Worm (Caenorhabditis elegans) whole organism, L3 larva: Measurements from ENCODE around the gene amt-1.

Source experiments
- aly-2 ChIP-seq: fragments of 150-350 bp; optimal IDR thresholded peaks from 2 replicates; lab custom pipeline; 2014; ENCODE audit warnings: missing biosample characterization, missing genetic modification characterization
- ceh-82 ChIP-seq: fragments of 150-350 bp; optimal IDR thresholded peaks from 2 replicates; lab custom pipeline; 2014; ENCODE audit warnings: missing biosample characterization, missing genetic modification characterization
- egl-27 ChIP-seq: sonication (generic microtip); optimal IDR thresholded peaks from 4 replicates; lab custom pipeline; 2017; ENCODE audit warnings: missing biosample characterization, missing genetic modification reagents, missing genetic modification characterization
- elt-2 ChIP-seq: sonication (generic microtip); optimal IDR thresholded peaks from 2 replicates; lab custom pipeline; 2016; ENCODE audit warnings: missing genetic modification reagents, mild to moderate bottlenecking, missing genetic modification characterization, missing compliant biosample characterization
- elt-3 ChIP-seq, 3 experiments: fragments of 150-350 bp in 1 of 3; sonication (generic microtip) in 2 of 3; optimal IDR thresholded peaks; 2 replicates in 2 of 3; 4 replicates in 1 of 3; lab custom pipeline; 2014 to 2017; ENCODE audit warnings: missing biosample characterization in 3 of 3, missing genetic modification characterization in 3 of 3
- lin-15B ChIP-seq: fragments of 150-350 bp; optimal IDR thresholded peaks from 2 replicates; lab custom pipeline; 2014; ENCODE audit warnings: missing biosample characterization, missing genetic modification characterization
- mml-1 ChIP-seq: fragments of 150-350 bp; sonication (generic microtip); optimal IDR thresholded peaks from 3 replicates; lab custom pipeline; 2014; ENCODE audit warnings: missing biosample characterization, missing genetic modification characterization
- nhr-237 ChIP-seq: fragments of 150-350 bp; optimal IDR thresholded peaks from 2 replicates; lab custom pipeline; 2014; ENCODE audit warnings: missing biosample characterization, missing genetic modification characterization
- nhr-43 ChIP-seq: sonication (generic microtip); optimal IDR thresholded peaks from 2 replicates; lab custom pipeline; 2016; ENCODE audit warnings: mild to moderate bottlenecking, missing genetic modification characterization, missing compliant biosample characterization; ENCODE audit not compliant: poor library complexity, severe bottlenecking
- nhr-77 ChIP-seq: fragments of 150-350 bp; optimal IDR thresholded peaks from 2 replicates; lab custom pipeline; 2014; ENCODE audit warnings: missing biosample characterization, missing genetic modification characterization
- zag-1 ChIP-seq: fragments of 150-350 bp; optimal IDR thresholded peaks from 2 replicates; lab custom pipeline; 2014; ENCODE audit warnings: missing biosample characterization, missing genetic modification characterization
- ztf-4 ChIP-seq: fragments of 150-350 bp; optimal IDR thresholded peaks from 2 replicates; lab custom pipeline; 2014; ENCODE audit warnings: missing biosample characterization, missing genetic modification characterization

DNA sequence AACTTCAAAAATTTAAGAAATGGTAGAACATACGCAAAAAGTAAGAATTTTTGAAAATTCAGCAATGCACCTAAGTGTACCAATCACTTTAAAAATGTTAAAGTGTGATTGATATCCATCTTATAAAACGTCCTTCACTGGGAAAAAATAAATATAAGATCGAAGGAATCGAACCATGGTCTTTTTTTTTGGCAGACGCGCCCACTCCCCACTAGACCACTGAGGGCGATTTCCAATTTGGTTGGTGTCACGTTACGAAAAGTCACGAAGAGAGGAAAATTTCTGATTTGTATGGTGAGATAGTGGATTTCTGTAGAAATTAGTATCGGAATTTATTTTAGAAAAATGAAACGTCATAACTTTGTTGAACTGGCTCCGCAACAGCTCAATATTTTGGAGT lies 36.1 kb downstream of the amt-1 start:
- TF ChIP-seq elt-3 (tag; optimal IDR thresholded peaks at IDR 0.05; lab: Kevin White, UChicago) (no peak), ceh-82 (tag; lab: Kevin White, UChicago) (no peak), nhr-237 (no peak), zag-1 (tag; lab: Kevin White, UChicago) (no peak), aly-2 (tag; lab: Kevin White, UChicago) (no peak), lin-15B (tag; lab: Kevin White, UChicago) (no peak), mml-1 (no peak), ztf-4 (tag; lab: Kevin White, UChicago) (no peak), nhr-77 (tag; lab: Kevin White, UChicago) (no peak), egl-27 (tag; lab: Kevin White, UChicago) (no peak), nhr-43 (no peak), elt-2 (tag; lab: Kevin White, UChicago) (no peak)
